Fruit fly (Drosophila melanogaster) whole organism, embryonic: ENCODE measurements around the gene Lcp65Ad.

Experiments used
- CG10565 ChIP-seq: fragments of 200-800 bp; sonication (Bioruptor generic); optimal IDR thresholded peaks from 3 replicates; lab custom pipeline; 2016; ENCODE audit warnings: missing biosample characterization, mild to moderate bottlenecking, missing genetic modification characterization
- CG11085 ChIP-seq: fragments of 200-800 bp; sonication (Bioruptor generic); IDR thresholded peaks from 2 replicates; pipeline ENCODE4 v1.3.6; 2022; ENCODE audit warnings: missing biosample characterization, missing genetic modification characterization
- CG11504 ChIP-seq: fragments of 200-800 bp; sonication (Bioruptor generic); optimal IDR thresholded peaks from 3 replicates; lab custom pipeline; 2019; ENCODE audit warnings: missing biosample characterization, mild to moderate bottlenecking, missing genetic modification characterization, moderate library complexity
- CG13296 ChIP-seq: fragments of 200-800 bp; sonication (Bioruptor generic); optimal IDR thresholded peaks from 3 replicates; lab custom pipeline; 2018; ENCODE audit warnings: missing biosample characterization, mild to moderate bottlenecking, missing genetic modification characterization
- CG14014 ChIP-seq: fragments of 200-800 bp; sonication (Bioruptor generic); IDR thresholded peaks from 2 replicates; pipeline ENCODE4 v1.3.6; 2022; ENCODE audit warnings: missing biosample characterization, missing genetic modification characterization
- CG15011 ChIP-seq: fragments of 200-800 bp; sonication (Bioruptor generic); optimal IDR thresholded peaks from 3 replicates; lab custom pipeline; 2018; ENCODE audit warnings: missing biosample characterization, mild to moderate bottlenecking, missing genetic modification characterization
- CG17385 ChIP-seq: fragments of 200-800 bp; sonication (Bioruptor generic); optimal IDR thresholded peaks from 3 replicates; lab custom pipeline; 2018; ENCODE audit warnings: missing biosample characterization, mild to moderate bottlenecking, missing genetic modification characterization
- CG2678 ChIP-seq: fragments of 200-800 bp; sonication (Bioruptor generic); optimal IDR thresholded peaks from 3 replicates; lab custom pipeline; 2019; ENCODE audit warnings: missing biosample characterization, mild to moderate bottlenecking, missing genetic modification characterization, moderate library complexity
- CG32532 ChIP-seq: fragments of 200-800 bp; sonication (Bioruptor generic); IDR thresholded peaks from 2 replicates; pipeline ENCODE4 v1.3.6; 2022; ENCODE audit warnings: missing biosample characterization, missing genetic modification characterization
- CG4282 ChIP-seq: fragments of 200-800 bp; sonication (Bioruptor generic); optimal IDR thresholded peaks from 2 replicates; lab custom pipeline; 2016; ENCODE audit warnings: missing biosample characterization, missing genetic modification characterization
- CG4854 ChIP-seq: fragments of 200-800 bp; sonication (Bioruptor generic); optimal IDR thresholded peaks from 2 replicates; lab custom pipeline; 2016; ENCODE audit warnings: missing biosample characterization, missing genetic modification characterization, inconsistent platforms
- CG6683 ChIP-seq: fragments of 200-800 bp; sonication (Bioruptor generic); optimal IDR thresholded peaks from 2 replicates; lab custom pipeline; 2017; ENCODE audit warnings: missing biosample characterization, mild to moderate bottlenecking, missing genetic modification characterization, missing genetic modification reagents
- CG7271 ChIP-seq: fragments of 200-800 bp; sonication (Bioruptor generic); optimal IDR thresholded peaks from 2 replicates; lab custom pipeline; 2018; ENCODE audit warnings: missing biosample characterization, mild to moderate bottlenecking, missing genetic modification characterization, moderate library complexity
- D ChIP-seq, 2 experiments: fragments of 200-800 bp in 1 of 2; fragments of >200 bp in 1 of 2; sonication (Bioruptor generic) in 1 of 2; optimal IDR thresholded peaks; 2 replicates in 1 of 2; 3 replicates in 1 of 2; lab custom pipeline; 2017; ENCODE audit warnings: mild to moderate bottlenecking in 1 of 2, missing biosample characterization in 1 of 2, missing genetic modification characterization in 1 of 2, missing genetic modification reagents in 1 of 2
- Dfd ChIP-seq, 2 experiments: fragments of >200 bp; optimal IDR thresholded peaks; 2 replicates each; lab custom pipeline; 2017; ENCODE audit warnings: missing biosample characterization in 2 of 2, missing genetic modification characterization in 2 of 2
- Doc2 ChIP-seq: fragments of 200-800 bp; sonication (Bioruptor generic); IDR thresholded peaks from 2 replicates; pipeline ENCODE4 v1.3.6; 2022; ENCODE audit warnings: missing biosample characterization, missing genetic modification characterization
- Hey ChIP-seq: fragments of 200-800 bp; sonication (Bioruptor generic); optimal IDR thresholded peaks from 3 replicates; lab custom pipeline; 2018; ENCODE audit warnings: missing biosample characterization, mild to moderate bottlenecking, missing genetic modification characterization
- Hr51 ChIP-seq, 2 experiments: fragments of 200-800 bp; sonication (Bioruptor generic); optimal IDR thresholded peaks; 2 replicates in 1 of 2; 3 replicates in 1 of 2; lab custom pipeline; 2016 to 2018; ENCODE audit warnings: missing biosample characterization in 2 of 2, missing genetic modification characterization in 2 of 2, mild to moderate bottlenecking in 1 of 2, moderate library complexity in 1 of 2
- Max ChIP-seq: fragments of 200-800 bp; sonication (Bioruptor generic); optimal IDR thresholded peaks from 2 replicates; lab custom pipeline; 2016; ENCODE audit warnings: missing biosample characterization, mild to moderate bottlenecking, missing genetic modification characterization
- Mes4 ChIP-seq: fragments of 200-800 bp; sonication (Bioruptor generic); optimal IDR thresholded peaks from 2 replicates; lab custom pipeline; 2016; ENCODE audit warnings: missing biosample characterization, missing genetic modification characterization
- Nf-YB ChIP-seq: fragments of 200-800 bp; sonication (Bioruptor generic); optimal IDR thresholded peaks from 3 replicates; lab custom pipeline; 2019; ENCODE audit warnings: missing biosample characterization, mild to moderate bottlenecking, missing genetic modification characterization, moderate library complexity
- Ravus ChIP-seq: fragments of 200-800 bp; sonication (Bioruptor generic); IDR thresholded peaks from 2 replicates; pipeline ENCODE4 v1.3.6; 2022; ENCODE audit warnings: missing biosample characterization, missing genetic modification characterization
- Sin3A ChIP-seq: fragments of >200 bp; optimal IDR thresholded peaks from 2 replicates; lab custom pipeline; 2018
- Sox100B ChIP-seq: fragments of 200-800 bp; sonication (Bioruptor generic); optimal IDR thresholded peaks from 3 replicates; lab custom pipeline; 2018; ENCODE audit warnings: missing biosample characterization, mild to moderate bottlenecking, missing genetic modification characterization
- Taf1 ChIP-seq: fragments of 200-800 bp; sonication (Bioruptor generic); IDR thresholded peaks from 2 replicates; pipeline ENCODE4 v1.3.6; 2022; ENCODE audit warnings: missing biosample characterization, missing genetic modification characterization
- Usf ChIP-seq: fragments of 200-800 bp; sonication (Bioruptor generic); optimal IDR thresholded peaks from 2 replicates; lab custom pipeline; 2017; ENCODE audit warnings: missing genotype, missing biosample characterization, missing genetic modification characterization
- Xbp1 ChIP-seq: fragments of 200-800 bp; sonication (Bioruptor generic); optimal IDR thresholded peaks from 3 replicates; lab custom pipeline; 2016; ENCODE audit warnings: missing biosample characterization, mild to moderate bottlenecking, missing genetic modification characterization
- ato ChIP-seq: fragments of 200-800 bp; sonication (Bioruptor generic); IDR thresholded peaks from 2 replicates; pipeline ENCODE4 v1.3.6; 2022; ENCODE audit warnings: missing biosample characterization, missing genetic modification characterization; ENCODE audit not compliant: partially characterized antibody
- bcd ChIP-seq: fragments of 200-800 bp; sonication (Bioruptor generic); optimal IDR thresholded peaks from 2 replicates; lab custom pipeline; 2017; ENCODE audit warnings: missing biosample characterization, mild to moderate bottlenecking, missing genetic modification characterization
- corto ChIP-seq: fragments of 200-800 bp; sonication (Bioruptor generic); optimal IDR thresholded peaks from 2 replicates; lab custom pipeline; 2016; ENCODE audit warnings: missing biosample characterization, mild to moderate bottlenecking, missing genetic modification characterization, moderate library complexity
- danr ChIP-seq: fragments of 200-800 bp; sonication (Bioruptor generic); IDR thresholded peaks from 2 replicates; pipeline ENCODE4 v1.3.6; 2022; ENCODE audit warnings: missing biosample characterization, missing genetic modification characterization
- fd3F ChIP-seq: fragments of 200-800 bp; sonication (Bioruptor generic); optimal IDR thresholded peaks from 2 replicates; lab custom pipeline; 2018; ENCODE audit warnings: missing biosample characterization, mild to moderate bottlenecking, missing genetic modification characterization, moderate library complexity
- ftz-f1 ChIP-seq: fragments of 200-800 bp; sonication (Bioruptor generic); optimal IDR thresholded peaks from 2 replicates; lab custom pipeline; 2016; ENCODE audit warnings: missing biosample characterization, missing genetic modification characterization
- gcm ChIP-seq: fragments of 200-800 bp; sonication (Bioruptor generic); optimal IDR thresholded peaks from 2 replicates; lab custom pipeline; 2019; ENCODE audit warnings: missing biosample characterization, mild to moderate bottlenecking, missing genetic modification characterization, moderate library complexity
- jing ChIP-seq: fragments of 200-800 bp; sonication (Bioruptor generic); optimal IDR thresholded peaks from 2 replicates; lab custom pipeline; 2018; ENCODE audit warnings: missing biosample characterization, mild to moderate bottlenecking, missing genetic modification characterization
- jumu ChIP-seq: fragments of 200-800 bp; sonication (Bioruptor generic); optimal IDR thresholded peaks from 3 replicates; lab custom pipeline; 2016; ENCODE audit warnings: missing biosample characterization, missing genetic modification characterization
- knrl ChIP-seq: fragments of 200-800 bp; sonication (Bioruptor generic); IDR thresholded peaks from 3 replicates; pipeline ENCODE4 v1.3.6; 2022; ENCODE audit warnings: missing biosample characterization, missing genetic modification characterization; ENCODE audit not compliant: partially characterized antibody
- maf-S ChIP-seq: fragments of 200-800 bp; sonication (Bioruptor generic); optimal IDR thresholded peaks from 2 replicates; lab custom pipeline; 2016; ENCODE audit warnings: missing biosample characterization, missing genetic modification characterization
- nmo ChIP-seq: fragments of 200-800 bp; sonication (Bioruptor generic); optimal IDR thresholded peaks from 2 replicates; lab custom pipeline; 2018; ENCODE audit warnings: missing biosample characterization, mild to moderate bottlenecking, missing genetic modification characterization, moderate library complexity
- onecut ChIP-seq: fragments of 200-800 bp; sonication (Bioruptor generic); IDR thresholded peaks from 2 replicates; pipeline ENCODE4 v1.3.6; 2022; ENCODE audit warnings: missing biosample characterization, missing genetic modification characterization
- peb ChIP-seq: fragments of 200-800 bp; sonication (Bioruptor generic); IDR thresholded peaks from 2 replicates; pipeline ENCODE4 v1.3.6; 2022; ENCODE audit warnings: missing biosample characterization, missing genetic modification characterization
- phol ChIP-seq: fragments of 200-800 bp; sonication (Bioruptor generic); optimal IDR thresholded peaks from 3 replicates; lab custom pipeline; 2018; ENCODE audit warnings: missing biosample characterization, mild to moderate bottlenecking, missing genetic modification characterization, moderate library complexity
- prd ChIP-seq, 3 experiments: fragments of >200 bp in 2 of 3; fragments of 200-800 bp in 1 of 3; sonication (Bioruptor generic) in 1 of 3; optimal IDR thresholded peaks in 2 of 3; IDR thresholded peaks in 1 of 3; 2 replicates in 2 of 3; 3 replicates in 1 of 3; pipeline versions ENCODE4 v1.3.6 to Lab custom; 2017 to 2022; ENCODE audit warnings: missing biosample characterization in 1 of 3, missing genetic modification characterization in 1 of 3
- sens ChIP-seq: fragments of 200-800 bp; sonication (Bioruptor generic); peaks from one replicate; lab custom pipeline; 2016; ENCODE audit warnings: missing biosample characterization, missing genetic modification characterization
- tna ChIP-seq: fragments of 200-800 bp; sonication (Bioruptor generic); IDR thresholded peaks from 2 replicates; pipeline ENCODE4 v1.3.6; 2022; ENCODE audit warnings: missing biosample characterization, missing genetic modification characterization; ENCODE audit not compliant: partially characterized antibody
- tx ChIP-seq: fragments of 200-800 bp; sonication (Bioruptor generic); optimal IDR thresholded peaks from 2 replicates; lab custom pipeline; 2016; ENCODE audit warnings: missing biosample characterization, missing genetic modification characterization
- unpg ChIP-seq: fragments of 200-800 bp; sonication (Bioruptor generic); optimal IDR thresholded peaks from 3 replicates; lab custom pipeline; 2018; ENCODE audit warnings: missing biosample characterization, mild to moderate bottlenecking, missing genetic modification characterization, moderate library complexity

Lcp65Ad gene

dm6 chr3L:6124616-6125408 lies 18.4 kb upstream of the Lcp65Ad start (continued):
- TF ChIP-seq ato (GFP tag; lab: Robert Waterston, UW) (no peak), Max (peak; percentile 40), Nf-YB (GFP tag; lab: Kevin White, UChicago) (peak; percentile 45), Mes4 (peak; percentile 75), CG13296 (GFP tag; lab: Kevin White, UChicago) (peak; percentile 85), prd (optimal IDR thresholded peaks at IDR 0.05; lab: Kevin White, UChicago) (peak in 1 of 2 experiments; percentile 5), prd (GFP tag; IDR thresholded peaks at IDR 0.05; lab: Robert Waterston, UW) (no peak), danr (GFP tag; lab: Robert Waterston, UW) (peak; percentile 41; the same call in 1 of the 2 replicates), gcm (peak; percentile 54), Hey (tag; lab: Kevin White, UChicago) (peak; percentile 43), Usf (peak; percentile 6), Taf1 (GFP tag; lab: Robert Waterston, UW) (peak; percentile 42), bcd (GFP tag; lab: Kevin White, UChicago) (peak; percentile 89), Xbp1 (GFP tag; lab: Kevin White, UChicago) (peak; percentile 60), Sin3A (lab: Kevin White, UChicago) (peak; percentile 43), CG10565 (GFP tag; lab: Kevin White, UChicago) (peak; percentile 24), CG4282 (no peak), nmo (GFP tag; lab: Kevin White, UChicago) (peak; percentile 29), knrl (GFP tag; lab: Robert Waterston, UW) (peak; percentile 47; the same call in 1 of the 3 replicates), CG11504 (tag; lab: Kevin White, UChicago) (peak; percentile 13), CG6683 (GFP tag; lab: Kevin White, UChicago) (peak; percentile 61), sens (peak; percentile 98), CG32532 (GFP tag; lab: Robert Waterston, UW) (peak; percentile 86), CG14014 (peak; percentile 70; the same call in 1 of the 2 replicates), unpg (GFP tag; lab: Kevin White, UChicago) (peak; percentile 76), CG4854 (GFP tag; lab: Kevin White, UChicago) (peak; percentile 77), CG2678 (tag; lab: Kevin White, UChicago) (no peak), peb (GFP tag; lab: Robert Waterston, UW) (peak; percentile 52; the same call in 1 of the 2 replicates), Doc2 (GFP tag; lab: Robert Waterston, UW) (no peak), Hr51 (GFP tag; optimal IDR thresholded peaks at IDR 0.05; lab: Kevin White, UChicago) (peak; percentile 46 to 53), tx (GFP tag; lab: Kevin White, UChicago) (no peak), CG7271 (tag; lab: Kevin White, UChicago) (peak; percentile 87), CG15011 (GFP tag; lab: Kevin White, UChicago) (peak; percentile 71), Dfd (GFP tag; optimal IDR thresholded peaks at IDR 0.05; lab: Kevin White, UChicago) (peak in 1 of 2 experiments; percentile 83), fd3F (GFP tag; lab: Kevin White, UChicago) (no peak), maf-S (GFP tag; lab: Kevin White, UChicago) (peak; percentile 50), ftz-f1 (peak; percentile 12), jumu (GFP tag; lab: Kevin White, UChicago) (no peak), D (optimal IDR thresholded peaks at IDR 0.05; lab: Kevin White, UChicago) (no peak), D (GFP tag; optimal IDR thresholded peaks at IDR 0.05; lab: Kevin White, UChicago) (peak; percentile 76), Ravus (no peak; the same call in 1 of the 2 replicates), CG17385 (GFP tag; lab: Kevin White, UChicago) (peak; percentile 72), corto (no peak), tna (no peak), onecut (GFP tag; lab: Robert Waterston, UW) (peak; percentile 86), jing (peak; percentile 41), Sox100B (peak; percentile 75), phol (peak; percentile 70), CG11085 (peak; percentile 83)
